Worm (Caenorhabditis elegans) whole organism, L4 larva: ENCODE measurements around the gene rhi-1.

Experiments used
- D1046.2 ChIP-seq: fragments of 200-800 bp; sonication (Bioruptor generic); IDR thresholded peaks from 2 replicates; pipeline ENCODE4 v1.3.6; 2022; ENCODE audit warnings: missing genetic modification characterization, missing compliant biosample characterization
- F10B5.3 ChIP-seq: sonication (generic microtip); optimal IDR thresholded peaks from 2 replicates; lab custom pipeline; 2016; ENCODE audit warnings: mild to moderate bottlenecking, missing genetic modification characterization, missing compliant biosample characterization
- F37D6.2 ChIP-seq: sonication (generic microtip); optimal IDR thresholded peaks from 2 replicates; lab custom pipeline; 2016; ENCODE audit warnings: mild to moderate bottlenecking, missing genetic modification characterization, missing compliant biosample characterization
- T20F7.1 ChIP-seq: fragments of 200-800 bp; sonication (Bioruptor generic); optimal IDR thresholded peaks from 2 replicates; lab custom pipeline; 2018; ENCODE audit warnings: mild to moderate bottlenecking, missing genetic modification characterization, missing compliant biosample characterization
- Y5F2A.4 ChIP-seq: fragments of 200-800 bp; sonication (Bioruptor generic); optimal IDR thresholded peaks from 2 replicates; lab custom pipeline; 2018; ENCODE audit warnings: mild to moderate bottlenecking, missing genetic modification characterization, missing compliant biosample characterization
- aha-1 ChIP-seq: fragments of 150-350 bp; peaks from one replicate; lab custom pipeline; 2014; ENCODE audit warnings: missing biosample characterization, missing genetic modification characterization
- aly-2 ChIP-seq: sonication (generic microtip); optimal IDR thresholded peaks from 2 replicates; lab custom pipeline; 2018; ENCODE audit warnings: missing biosample characterization, missing genetic modification characterization
- attf-4 ChIP-seq: sonication (generic microtip); optimal IDR thresholded peaks from 3 replicates; lab custom pipeline; 2017; ENCODE audit warnings: missing biosample characterization, missing genetic modification characterization
- ceh-20 ChIP-seq: fragments of 200-800 bp; sonication (Bioruptor generic); IDR thresholded peaks from 2 replicates; pipeline ENCODE4 v1.3.6; 2022; ENCODE audit warnings: missing genetic modification reagents, missing genetic modification characterization, missing compliant biosample characterization
- ctbp-1 ChIP-seq: fragments of 200-800 bp; sonication (Bioruptor generic); IDR thresholded peaks from 2 replicates; pipeline ENCODE4 v1.3.6; 2022; ENCODE audit warnings: missing genetic modification reagents, missing genetic modification characterization, missing compliant biosample characterization
- daf-12 ChIP-seq: fragments of 150-350 bp; optimal IDR thresholded peaks from 2 replicates; lab custom pipeline; 2014; ENCODE audit warnings: missing biosample characterization, missing genetic modification reagents, missing genetic modification characterization
- daf-16 ChIP-seq, 3 experiments: sonication (generic microtip); optimal IDR thresholded peaks; 2 replicates each; lab custom pipeline; 2016 to 2017; ENCODE audit warnings: missing genetic modification characterization in 3 of 3, missing genetic modification reagents in 3 of 3, mild to moderate bottlenecking in 2 of 3, missing compliant biosample characterization in 2 of 3, missing biosample characterization in 1 of 3, moderate library complexity in 1 of 3
- dmd-8 ChIP-seq: fragments of 200-800 bp; sonication (Bioruptor generic); IDR thresholded peaks from 2 replicates; pipeline ENCODE4 v1.3.6; 2022; ENCODE audit warnings: missing genetic modification characterization, missing compliant biosample characterization
- duxl-1 ChIP-seq: sonication (generic microtip); optimal IDR thresholded peaks from 2 replicates; lab custom pipeline; 2016; ENCODE audit warnings: mild to moderate bottlenecking, missing genetic modification characterization, moderate library complexity, missing compliant biosample characterization; ENCODE audit not compliant: poor library complexity
- dve-1 ChIP-seq: sonication (generic microtip); optimal IDR thresholded peaks from 2 replicates; lab custom pipeline; 2017; ENCODE audit warnings: antibody characterized with exemption, mild to moderate bottlenecking, missing genetic modification characterization, missing compliant biosample characterization; ENCODE audit not compliant: insufficient read depth
- egl-27 ChIP-seq: sonication (generic microtip); optimal IDR thresholded peaks from 3 replicates; lab custom pipeline; 2017; ENCODE audit warnings: missing biosample characterization, missing genetic modification reagents, missing genetic modification characterization
- hlh-30 ChIP-seq: sonication (generic microtip); optimal IDR thresholded peaks from 2 replicates; lab custom pipeline; 2017; ENCODE audit warnings: antibody characterized with exemption, mild to moderate bottlenecking, missing genetic modification characterization, missing compliant biosample characterization; ENCODE audit not compliant: insufficient read depth
- hmg-1.1 ChIP-seq: fragments of 200-800 bp; sonication (Bioruptor generic); IDR thresholded peaks from 2 replicates; pipeline ENCODE4 v1.3.6; 2022; ENCODE audit warnings: missing genetic modification reagents, missing genetic modification characterization, missing compliant biosample characterization
- lim-7 ChIP-seq: fragments of 200-800 bp; sonication (Bioruptor generic); IDR thresholded peaks from 2 replicates; pipeline ENCODE4 v1.3.6; 2022; ENCODE audit warnings: missing genetic modification characterization, missing compliant biosample characterization
- lin-13 ChIP-seq: fragments of 150-350 bp; optimal IDR thresholded peaks from 2 replicates; lab custom pipeline; 2014; ENCODE audit warnings: missing biosample characterization, missing genetic modification reagents, missing genetic modification characterization
- lsy-2 ChIP-seq, 2 experiments: fragments of 150-350 bp in 1 of 2; sonication (generic microtip) in 1 of 2; optimal IDR thresholded peaks; 2 replicates each; lab custom pipeline; 2014 to 2017; ENCODE audit warnings: missing biosample characterization in 2 of 2, missing genetic modification characterization in 2 of 2
- mes-2 ChIP-seq: sonication (generic microtip); optimal IDR thresholded peaks from 2 replicates; lab custom pipeline; 2016; ENCODE audit warnings: missing genotype, mild to moderate bottlenecking, missing genetic modification characterization, missing compliant biosample characterization; ENCODE audit not compliant: poor library complexity, severe bottlenecking
- mxl-3 ChIP-seq: fragments of 200-800 bp; sonication (Bioruptor generic); optimal IDR thresholded peaks from 2 replicates; lab custom pipeline; 2018; ENCODE audit warnings: mild to moderate bottlenecking, missing genetic modification characterization, missing compliant biosample characterization
- nhr-10 ChIP-seq: fragments of 150-350 bp; optimal IDR thresholded peaks from 2 replicates; lab custom pipeline; 2014; ENCODE audit warnings: missing biosample characterization, missing genetic modification characterization
- nhr-102 ChIP-seq: sonication (generic microtip); optimal IDR thresholded peaks from 2 replicates; lab custom pipeline; 2016; ENCODE audit warnings: mild to moderate bottlenecking, missing genetic modification characterization, moderate library complexity, missing compliant biosample characterization
- nhr-237 ChIP-seq: sonication (generic microtip); optimal IDR thresholded peaks from 2 replicates; lab custom pipeline; 2017; ENCODE audit warnings: missing biosample characterization, missing genetic modification characterization
- nhr-25 ChIP-seq: sonication (generic microtip); optimal IDR thresholded peaks from 2 replicates; lab custom pipeline; 2017; ENCODE audit warnings: missing genetic modification characterization, mild to moderate bottlenecking, missing compliant biosample characterization, antibody characterized with exemption, moderate library complexity, borderline replicate concordance; ENCODE audit not compliant: insufficient read depth
- nhr-28 ChIP-seq: fragments of 150-350 bp; optimal IDR thresholded peaks from 2 replicates; lab custom pipeline; 2014; ENCODE audit warnings: missing biosample characterization, missing genetic modification characterization
- nhr-41 ChIP-seq: fragments of 200-800 bp; sonication (Bioruptor generic); IDR thresholded peaks from 2 replicates; pipeline ENCODE4 v1.3.6; 2022; ENCODE audit warnings: missing genetic modification reagents, missing genetic modification characterization, missing compliant biosample characterization
- pha-4 ChIP-seq, 2 experiments: fragments of 150-350 bp in 1 of 2; fragments of 200-800 bp in 1 of 2; sonication (Bioruptor generic) in 1 of 2; IDR thresholded peaks in 1 of 2; optimal IDR thresholded peaks in 1 of 2; 2 replicates each; pipeline versions ENCODE4 v1.3.6 to Lab custom; 2014 to 2022; ENCODE audit warnings: missing genetic modification characterization in 2 of 2, missing genetic modification reagents in 2 of 2, missing biosample characterization in 1 of 2, missing compliant biosample characterization in 1 of 2
- php-3 ChIP-seq: fragments of 200-800 bp; sonication (Bioruptor generic); IDR thresholded peaks from 2 replicates; pipeline ENCODE4 v1.3.6; 2022; ENCODE audit warnings: missing genetic modification reagents, missing genetic modification characterization, missing compliant biosample characterization
- rbr-2 ChIP-seq: sonication (generic microtip); optimal IDR thresholded peaks from 2 replicates; lab custom pipeline; 2016; ENCODE audit warnings: missing genotype, missing genetic modification characterization, missing compliant biosample characterization
- skn-1 ChIP-seq: fragments of 150-350 bp; optimal IDR thresholded peaks from 2 replicates; lab custom pipeline; 2014; ENCODE audit warnings: missing biosample characterization, missing genetic modification characterization
- snpc-4 ChIP-seq: fragments of 150-350 bp; optimal IDR thresholded peaks from 2 replicates; lab custom pipeline; 2014; ENCODE audit warnings: missing biosample characterization, missing genetic modification characterization
- spr-3 ChIP-seq: fragments of 200-800 bp; sonication (Bioruptor generic); optimal IDR thresholded peaks from 2 replicates; lab custom pipeline; 2018; ENCODE audit warnings: mild to moderate bottlenecking, missing genetic modification characterization, missing compliant biosample characterization
- unc-62 ChIP-seq, 3 experiments: fragments of 150-350 bp in 1 of 3; sonication (generic microtip); optimal IDR thresholded peaks in 2 of 3; peaks in 1 of 3; 1 replicate in 1 of 3; 2 replicates in 2 of 3; lab custom pipeline; 2014 to 2017; ENCODE audit warnings: missing biosample characterization in 3 of 3, missing genetic modification characterization in 3 of 3, missing genetic modification reagents in 3 of 3, missing genotype in 1 of 3
- vab-7 ChIP-seq: fragments of 200-800 bp; sonication (Bioruptor generic); IDR thresholded peaks from 2 replicates; pipeline ENCODE4 v1.3.6; 2022; ENCODE audit warnings: missing genetic modification reagents, missing genetic modification characterization, missing compliant biosample characterization
- zip-2 ChIP-seq: fragments of 150-350 bp; optimal IDR thresholded peaks from 2 replicates; lab custom pipeline; 2014; ENCODE audit warnings: missing biosample characterization, missing genetic modification characterization

Gene rhi-1

DNA sequence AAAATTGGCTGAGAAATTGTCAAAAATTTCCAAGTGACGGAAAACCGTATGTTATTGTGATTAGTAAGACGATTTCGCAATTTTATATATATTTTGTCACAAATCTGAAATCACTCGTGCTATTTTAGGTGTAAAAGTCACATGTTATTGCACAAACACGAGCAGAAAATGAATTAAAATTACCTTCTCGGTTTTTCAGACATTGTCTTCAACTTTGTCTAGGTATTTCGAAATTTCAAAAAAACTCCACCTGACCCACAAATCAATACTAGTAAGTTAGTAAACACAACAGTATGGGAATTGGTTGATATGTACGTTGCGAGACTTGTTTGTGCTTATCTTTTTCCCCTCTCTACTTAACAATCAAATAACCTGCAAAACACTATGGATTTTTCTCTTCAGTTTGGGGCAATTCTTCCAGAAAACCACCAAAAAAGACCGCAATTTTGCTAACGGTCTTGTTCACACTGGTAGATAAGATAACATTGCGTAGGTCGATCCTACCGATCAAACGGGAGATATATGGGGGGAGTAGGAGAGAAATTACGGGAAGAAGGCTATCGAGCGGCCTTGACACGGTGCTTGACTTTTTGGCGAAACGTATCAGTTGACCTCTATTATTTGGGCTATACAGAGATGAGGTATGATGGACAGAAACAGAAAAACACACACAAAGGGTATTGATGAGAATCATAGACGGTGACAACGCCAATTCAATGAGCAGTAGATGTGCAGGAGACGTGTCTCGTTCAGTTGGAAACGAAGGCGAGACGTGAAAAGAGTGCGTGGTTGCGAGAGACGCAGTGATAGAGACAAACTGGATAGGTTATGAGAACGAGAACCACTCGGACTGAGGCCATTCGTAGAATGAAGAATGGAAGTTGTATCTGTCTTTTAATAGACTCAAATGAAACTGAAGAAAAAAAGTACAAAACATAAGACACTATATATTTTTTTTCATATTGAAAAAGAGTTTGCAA is 13.8 kb downstream of the rhi-1 start, which contains the start of gene C07A12.7:
Gene C07A12.7 (minus strand): TSS at position 308 of the 980 bp plus-strand sequence.
- no peak for TF ChIP-seq ctbp-1 (GFP tag; lab: Robert Waterston, UW)
- no peak for TF ChIP-seq nhr-28
- peak in 1 of 2 experiments; percentile 25 for TF ChIP-seq lsy-2 (tag; optimal IDR thresholded peaks at IDR 0.05; lab: Kevin White, UChicago)
- no peak for TF ChIP-seq snpc-4 (tag; lab: Kevin White, UChicago)
- no peak for TF ChIP-seq dmd-8 (GFP tag; lab: Robert Waterston, UW)
- TF ChIP-seq T20F7.1 (GFP tag; lab: Kevin White, UChicago) = no peak
- TF ChIP-seq nhr-237 (tag; lab: Kevin White, UChicago) = no peak
- no peak for TF ChIP-seq aly-2
- no peak for TF ChIP-seq daf-16 (GFP tag; optimal IDR thresholded peaks at IDR 0.05; lab: Kevin White, UChicago)
- TF ChIP-seq daf-16 (tag; optimal IDR thresholded peaks at IDR 0.05; lab: Kevin White, UChicago) = peak; percentile 42
- TF ChIP-seq nhr-102 (tag; lab: Kevin White, UChicago) = no peak
- no peak for TF ChIP-seq D1046.2 (GFP tag; lab: Robert Waterston, UW)
- TF ChIP-seq nhr-10 = no peak
- TF ChIP-seq egl-27 (tag; lab: Kevin White, UChicago) = no peak
- peak; percentile 34 for TF ChIP-seq hmg-1.1 (GFP tag; lab: Robert Waterston, UW)
- peak; percentile 30 for TF ChIP-seq mes-2 (tag; lab: Kevin White, UChicago)
- TF ChIP-seq dve-1 (tag; lab: Kevin White, UChicago) = peak; percentile 28
- TF ChIP-seq F10B5.3 (tag; lab: Kevin White, UChicago) = no peak
- TF ChIP-seq ceh-20 (GFP tag; lab: Robert Waterston, UW) = no peak
- TF ChIP-seq spr-3 (GFP tag; lab: Kevin White, UChicago) = peak; percentile 48
- TF ChIP-seq hlh-30 (tag; lab: Kevin White, UChicago) = peak; percentile 16
- TF ChIP-seq vab-7 (GFP tag; lab: Robert Waterston, UW) = no peak
- TF ChIP-seq zip-2 = no peak
- no peak for TF ChIP-seq Y5F2A.4 (GFP tag; lab: Kevin White, UChicago)
- peak; percentile 71 for TF ChIP-seq nhr-25 (tag; lab: Kevin White, UChicago)
- no peak for TF ChIP-seq lin-13 (GFP tag; lab: Kevin White, UChicago)
- no peak for TF ChIP-seq mxl-3 (GFP tag; lab: Kevin White, UChicago)
- TF ChIP-seq pha-4 (GFP tag; IDR thresholded peaks at IDR 0.05; lab: Robert Waterston, UW) = no peak
- TF ChIP-seq pha-4 (tag; optimal IDR thresholded peaks at IDR 0.05; lab: Kevin White, UChicago) = no peak
- TF ChIP-seq rbr-2 (tag; lab: Kevin White, UChicago) = peak; percentile 10
- TF ChIP-seq daf-12 = no peak
- no peak for TF ChIP-seq duxl-1 (tag; lab: Kevin White, UChicago)
- no peak for TF ChIP-seq skn-1
- TF ChIP-seq aha-1 (tag; lab: Kevin White, UChicago) = peak; percentile 68
- no peak for TF ChIP-seq nhr-41 (GFP tag; lab: Robert Waterston, UW)
- TF ChIP-seq lim-7 (GFP tag; lab: Robert Waterston, UW) = no peak
- TF ChIP-seq F37D6.2 (tag; lab: Kevin White, UChicago) = no peak
- TF ChIP-seq attf-4 (tag; lab: Kevin White, UChicago) = no peak
- TF ChIP-seq unc-62 (GFP tag; optimal IDR thresholded peaks at IDR 0.05 in 1 of 2; lab: Kevin White, UChicago) = peak in 1 of 2 experiments; percentile 72
- no peak for TF ChIP-seq unc-62 (tag; optimal IDR thresholded peaks at IDR 0.05; lab: Kevin White, UChicago)
- TF ChIP-seq php-3 (GFP tag; lab: Robert Waterston, UW) = no peak
